Fruit fly (Drosophila melanogaster) whole organism, pupa: Measurements from ENCODE around the gene CG32459.

ENCODE experiments used
- CG10348 ChIP-seq: fragments of 200-800 bp; sonication (Bioruptor generic); IDR thresholded peaks from 2 replicates; pipeline ENCODE4 v1.3.6; 2022; ENCODE audit warnings: missing biosample characterization, missing genetic modification characterization
- CG13204 ChIP-seq: fragments of 200-800 bp; sonication (Bioruptor generic); optimal IDR thresholded peaks from 2 replicates; lab custom pipeline; 2018; ENCODE audit warnings: missing biosample characterization, mild to moderate bottlenecking, missing genetic modification characterization, moderate library complexity
- CG14655 ChIP-seq: fragments of 200-800 bp; sonication (Bioruptor generic); optimal IDR thresholded peaks from 3 replicates; lab custom pipeline; 2017; ENCODE audit warnings: mild to moderate bottlenecking, missing biosample characterization, missing genetic modification reagents, missing genetic modification characterization
- CG15710 ChIP-seq: fragments of 200-800 bp; sonication (Bioruptor generic); optimal IDR thresholded peaks from 2 replicates; lab custom pipeline; 2018; ENCODE audit warnings: missing biosample characterization, mild to moderate bottlenecking, missing genetic modification characterization, moderate library complexity
- CG32121 ChIP-seq: fragments of 200-800 bp; sonication (Bioruptor generic); IDR thresholded peaks from 2 replicates; pipeline ENCODE4 v1.3.6; 2022; ENCODE audit warnings: missing biosample characterization, missing genetic modification characterization
- D1 ChIP-seq: fragments of 200-800 bp; sonication (Bioruptor generic); optimal IDR thresholded peaks from 2 replicates; lab custom pipeline; 2018; ENCODE audit warnings: missing biosample characterization, mild to moderate bottlenecking, missing genetic modification characterization, moderate library complexity
- Pif1A ChIP-seq: fragments of 200-800 bp; sonication (Bioruptor generic); optimal IDR thresholded peaks from 3 replicates; lab custom pipeline; 2016; ENCODE audit warnings: missing biosample characterization, missing genetic modification characterization
- fd96Ca ChIP-seq: fragments of 200-800 bp; sonication (Bioruptor generic); IDR thresholded peaks from 3 replicates; pipeline ENCODE4 v1.3.6; 2022; ENCODE audit warnings: missing biosample characterization, missing genetic modification characterization
- gl ChIP-seq: fragments of 200-800 bp; sonication (Bioruptor generic); optimal IDR thresholded peaks from 2 replicates; lab custom pipeline; 2018; ENCODE audit warnings: missing biosample characterization, mild to moderate bottlenecking, missing genetic modification characterization

DNA sequence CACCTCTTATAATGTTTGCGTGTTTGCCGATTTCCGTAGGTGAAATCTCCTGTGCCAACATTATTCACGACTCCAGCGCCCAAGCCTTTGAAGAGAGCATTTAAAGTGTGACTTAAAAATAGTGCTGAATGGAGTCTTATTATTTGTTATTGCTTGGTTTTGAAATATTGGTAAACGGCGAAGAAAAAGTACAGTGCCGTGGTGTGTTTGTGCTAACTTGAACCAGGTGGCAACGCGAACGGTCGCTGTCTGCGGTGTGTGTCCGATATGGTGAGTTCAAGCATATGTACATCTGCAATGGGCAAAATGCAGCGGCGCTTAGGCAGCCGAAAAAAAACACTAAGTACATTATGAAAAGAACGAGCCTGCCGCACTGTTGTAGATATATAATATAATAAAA is 22.1 kb upstream of the CG32459 start:
- TF ChIP-seq fd96Ca (GFP tag; lab: Robert Waterston, UW) (no peak), CG13204 (GFP tag; lab: Kevin White, UChicago) (no peak), CG10348 (GFP tag; lab: Robert Waterston, UW) (no peak), CG15710 (tag; lab: Kevin White, UChicago) (no peak), CG14655 (GFP tag; lab: Kevin White, UChicago) (no peak), Pif1A (no peak), D1 (tag; lab: Kevin White, UChicago) (no peak), CG32121 (no peak), gl (tag; lab: Kevin White, UChicago) (no peak)
